Fruit fly (Drosophila melanogaster): ENCODE measurements around the gene CG42324.
A peak's percentile ranks its signal among the peaks of the same experiment; 100 is the strongest.

The CG42324 gene

dm6 chr3L:3432656-3433344 lies 39.4 kb upstream of the CG42324 start:
- TF ChIP-seq CG16779 (tag; optimal IDR thresholded peaks at IDR 0.05) (no peak), Gug (GFP tag; IDR thresholded peaks at IDR 0.05) (peak; percentile 73), CG8319 (GFP tag; optimal IDR thresholded peaks at IDR 0.05) (peak; percentile 66), OdsH (GFP tag; optimal IDR thresholded peaks at IDR 0.05) (peak; percentile 79), acj6 (GFP tag; optimal IDR thresholded peaks at IDR 0.05) (peak; percentile 84), spab (GFP tag; optimal IDR thresholded peaks at IDR 0.05) (peak; percentile 24), dsx (GFP tag; optimal IDR thresholded peaks at IDR 0.05; ENCODE audit: poor library complexity, severe bottlenecking) (peak; percentile 4), fd59A (GFP tag; optimal IDR thresholded peaks at IDR 0.05) (no peak), Met (GFP tag; optimal IDR thresholded peaks at IDR 0.05) (peak; percentile 89), svp (GFP tag) (peak; percentile 92), CG3032 (tag; optimal IDR thresholded peaks at IDR 0.05) (peak; percentile 46), salr (GFP tag; optimal IDR thresholded peaks at IDR 0.05) (peak in 1 of 2 experiments; percentile 15), Hr38 (GFP tag; optimal IDR thresholded peaks at IDR 0.05) (no peak), CG6854 (GFP tag; optimal IDR thresholded peaks at IDR 0.05) (peak; percentile 21), CG6808 (GFP tag; optimal IDR thresholded peaks at IDR 0.05) (no peak), Blimp-1 (GFP tag; optimal IDR thresholded peaks at IDR 0.05) (peak; percentile 71), Hr4 (GFP tag; optimal IDR thresholded peaks at IDR 0.05) (peak; percentile 83), CG15336 (GFP tag; IDR thresholded peaks at IDR 0.05) (peak; percentile 89), CG32006 (GFP tag; optimal IDR thresholded peaks at IDR 0.05) (peak; percentile 78), Sox102F (GFP tag; optimal IDR thresholded peaks at IDR 0.05) (peak; percentile 83), lz (GFP tag; optimal IDR thresholded peaks at IDR 0.05) (peak; percentile 79), CG34406 (GFP tag; optimal IDR thresholded peaks at IDR 0.05) (peak; percentile 84), CG7368 (GFP tag; optimal IDR thresholded peaks at IDR 0.05) (peak; percentile 57), topi (GFP tag; optimal IDR thresholded peaks at IDR 0.05) (peak; percentile 85), CG31627 (GFP tag; optimal IDR thresholded peaks at IDR 0.05) (peak; percentile 84), CG8119 (GFP tag; IDR thresholded peaks at IDR 0.05) (peak; percentile 80), Sox14 (GFP tag; optimal IDR thresholded peaks at IDR 0.05) (peak; percentile 69), net (GFP tag; optimal IDR thresholded peaks at IDR 0.05) (peak; percentile 67), CG6792 (GFP tag; optimal IDR thresholded peaks at IDR 0.05) (peak; percentile 82), cyc (GFP tag; optimal IDR thresholded peaks at IDR 0.05) (peak; percentile 84), CG8632 (GFP tag; optimal IDR thresholded peaks at IDR 0.05) (peak; percentile 80), Ets96B (tag; optimal IDR thresholded peaks at IDR 0.05) (peak; percentile 41), CG6163 (GFP tag; IDR thresholded peaks at IDR 0.05) (peak; percentile 80), Lpt (GFP tag; optimal IDR thresholded peaks at IDR 0.05) (peak; percentile 63), Eip93F (GFP tag; optimal IDR thresholded peaks at IDR 0.05) (peak; percentile 71), CG9139 (GFP tag; optimal IDR thresholded peaks at IDR 0.05) (no peak), CG6276 (GFP tag; optimal IDR thresholded peaks at IDR 0.05) (peak; percentile 52), eg (GFP tag; IDR thresholded peaks at IDR 0.05) (peak; percentile 89), CG4318 (GFP tag; optimal IDR thresholded peaks at IDR 0.05) (peak; percentile 59), CG11294 (GFP tag; IDR thresholded peaks at IDR 0.05) (peak; percentile 37; the same call in 1 of the 2 replicates), fd85E (GFP tag; optimal IDR thresholded peaks at IDR 0.05) (no peak), CG11902 (GFP tag; optimal IDR thresholded peaks at IDR 0.05) (peak; percentile 67), Sox15 (GFP tag; optimal IDR thresholded peaks at IDR 0.05) (peak; percentile 60), dac (GFP tag; optimal IDR thresholded peaks at IDR 0.05) (peak; percentile 37), Eip78C (GFP tag) (peak; percentile 93), CG3919 (GFP tag; optimal IDR thresholded peaks at IDR 0.05) (peak; percentile 71), Eip75B (GFP tag; optimal IDR thresholded peaks at IDR 0.05) (peak; percentile 63), vri (GFP tag; optimal IDR thresholded peaks at IDR 0.05) (peak; percentile 83), esn (GFP tag; optimal IDR thresholded peaks at IDR 0.05) (peak; percentile 89), Smox (GFP tag; optimal IDR thresholded peaks at IDR 0.05) (peak; percentile 87), CG10669 (GFP tag; optimal IDR thresholded peaks at IDR 0.05) (peak; percentile 36)
